Fruit fly (Drosophila melanogaster): ENCODE measurements around the gene Atg1.

DNA sequence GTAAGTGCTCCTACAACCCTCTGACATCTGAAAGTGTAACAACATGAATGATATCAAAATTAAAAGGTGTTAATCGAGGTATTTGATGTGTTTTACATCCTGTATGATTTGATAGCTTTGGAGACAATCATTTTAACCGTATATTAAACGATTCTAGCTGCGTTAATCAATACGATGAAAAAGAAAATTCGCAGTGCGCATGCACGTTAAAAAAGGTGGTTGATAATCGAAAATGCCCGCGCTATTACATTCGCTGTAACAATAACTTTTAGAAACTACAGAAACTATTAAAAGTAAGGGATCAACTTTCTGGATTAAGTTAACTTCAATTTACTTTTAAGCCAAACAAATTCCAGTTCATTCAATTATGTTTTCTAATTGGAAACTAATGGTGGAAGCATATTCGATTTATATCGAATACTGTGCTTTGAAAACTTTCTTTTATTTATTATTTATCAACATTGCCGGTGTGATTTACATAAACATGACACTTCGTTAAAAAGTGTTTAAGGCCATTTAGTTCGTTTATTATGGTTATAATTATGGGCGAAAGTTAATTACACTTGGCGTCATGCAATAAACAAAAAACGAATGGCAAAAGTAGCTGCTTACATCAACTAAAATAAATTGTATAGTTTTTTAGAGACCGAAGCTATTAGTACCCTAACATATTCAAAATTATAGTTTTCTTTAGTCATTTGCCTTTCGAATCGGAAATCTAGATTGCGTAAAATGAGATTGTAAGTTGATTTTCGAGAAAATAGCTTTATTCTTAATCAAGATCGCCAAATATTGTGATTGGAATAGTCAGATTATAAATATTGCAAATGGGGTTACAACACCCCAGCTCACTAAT lies 56.0 kb downstream of the Atg1 start:
- no peak for TF ChIP-seq CG8159 (tag; optimal IDR thresholded peaks at IDR 0.05)
- TF ChIP-seq CG34367 (tag; optimal IDR thresholded peaks at IDR 0.05): no peak
- TF ChIP-seq Snoo (tag; optimal IDR thresholded peaks at IDR 0.05): no peak
- no peak for TF ChIP-seq CG14655 (GFP tag; optimal IDR thresholded peaks at IDR 0.05)
- TF ChIP-seq CG8301 (tag; optimal IDR thresholded peaks at IDR 0.05): no peak
- TF ChIP-seq CG12605 (GFP tag; IDR thresholded peaks at IDR 0.05): no peak
- no peak for TF ChIP-seq CG13204 (GFP tag; optimal IDR thresholded peaks at IDR 0.05)
- no peak for TF ChIP-seq Pif1A (GFP tag; optimal IDR thresholded peaks at IDR 0.05)
- TF ChIP-seq Ets98B (GFP tag; IDR thresholded peaks at IDR 0.05): no peak
- no peak for TF ChIP-seq CG15710 (tag; optimal IDR thresholded peaks at IDR 0.05)
- no peak for TF ChIP-seq gl (tag; optimal IDR thresholded peaks at IDR 0.05)
